Worm (Caenorhabditis elegans): Measurements from ENCODE around the gene C45B11.8.

DNA sequence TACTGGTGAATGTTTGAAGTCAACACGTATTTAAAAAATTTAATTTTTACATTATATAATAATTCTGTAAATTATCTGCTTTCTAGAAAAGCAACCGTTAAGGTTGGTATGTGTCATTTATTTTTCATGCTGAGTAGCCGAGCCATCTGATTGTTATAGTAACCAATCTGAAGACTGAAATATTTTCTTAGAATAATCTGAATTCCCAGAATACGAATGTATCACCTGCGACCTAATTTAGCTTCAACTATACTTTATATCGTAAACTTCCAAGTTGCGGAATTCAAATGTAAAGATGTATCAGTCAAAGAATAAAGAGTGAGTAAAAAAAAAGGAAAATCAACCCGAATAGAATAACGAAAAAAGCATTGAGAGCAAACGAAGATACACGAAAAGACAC lies 7.3 kb upstream of the C45B11.8 start:
- no peak for TF ChIP-seq unc-130 (tag; optimal IDR thresholded peaks at IDR 0.05)
- no peak for TF ChIP-seq sptf-1 (tag; optimal IDR thresholded peaks at IDR 0.05)
- no peak for TF ChIP-seq zag-1 (tag; optimal IDR thresholded peaks at IDR 0.05)
- no peak for TF ChIP-seq unc-62 (GFP tag; optimal IDR thresholded peaks at IDR 0.05)
- no peak for TF ChIP-seq nhr-85 (tag)

All from whole organism, L1 larva.